Worm (Caenorhabditis elegans) whole organism, L4 larva: ENCODE measurements around the gene chil-25.

Experiments
- F26F4.8 ChIP-seq: fragments of 200-800 bp; sonication (Bioruptor generic); conservative IDR thresholded peaks from 2 replicates; pipeline ENCODE4 v1.3.6; 2022; ENCODE audit warnings: missing genetic modification characterization, missing compliant biosample characterization
- F37D6.2 ChIP-seq: sonication (generic microtip); optimal IDR thresholded peaks from 2 replicates; lab custom pipeline; 2016; ENCODE audit warnings: mild to moderate bottlenecking, missing genetic modification characterization, missing compliant biosample characterization
- R02D3.7 ChIP-seq: fragments of 150-350 bp; sonication (generic microtip); optimal IDR thresholded peaks from 3 replicates; lab custom pipeline; 2014; ENCODE audit warnings: missing biosample characterization, missing genetic modification characterization
- Y105C5A.15 ChIP-seq: fragments of 200-800 bp; sonication (Bioruptor generic); IDR thresholded peaks from 2 replicates; pipeline ENCODE4 v1.3.6; 2022; ENCODE audit warnings: missing genetic modification characterization, missing compliant biosample characterization
- Y5F2A.4 ChIP-seq: fragments of 200-800 bp; sonication (Bioruptor generic); optimal IDR thresholded peaks from 2 replicates; lab custom pipeline; 2018; ENCODE audit warnings: mild to moderate bottlenecking, missing genetic modification characterization, missing compliant biosample characterization
- aha-1 ChIP-seq: fragments of 150-350 bp; peaks from one replicate; lab custom pipeline; 2014; ENCODE audit warnings: missing biosample characterization, missing genetic modification characterization
- arid-1 ChIP-seq: fragments of 200-800 bp; sonication (Bioruptor generic); conservative IDR thresholded peaks from 2 replicates; pipeline ENCODE4 v1.3.6; 2022; ENCODE audit warnings: missing genetic modification reagents, missing genetic modification characterization, missing compliant biosample characterization
- ceh-28 ChIP-seq: fragments of 150-350 bp; optimal IDR thresholded peaks from 2 replicates; lab custom pipeline; 2014; ENCODE audit warnings: missing biosample characterization, missing genetic modification reagents, missing genetic modification characterization
- ceh-32 ChIP-seq: sonication (generic microtip); optimal IDR thresholded peaks from 2 replicates; lab custom pipeline; 2016; ENCODE audit warnings: mild to moderate bottlenecking, missing genetic modification characterization, missing compliant biosample characterization; ENCODE audit not compliant: poor library complexity
- ceh-44 ChIP-seq: fragments of 200-800 bp; sonication (Bioruptor generic); IDR thresholded peaks from 2 replicates; pipeline ENCODE4 v1.3.6; 2022; ENCODE audit warnings: missing genetic modification reagents, missing genetic modification characterization, missing compliant biosample characterization
- ceh-62 ChIP-seq: sonication (generic microtip); optimal IDR thresholded peaks from 2 replicates; lab custom pipeline; 2017; ENCODE audit warnings: missing biosample characterization, missing genetic modification characterization
- ceh-82 ChIP-seq: sonication (generic microtip); optimal IDR thresholded peaks from 2 replicates; lab custom pipeline; 2017; ENCODE audit warnings: missing biosample characterization, missing genetic modification characterization
- cey-2 ChIP-seq: sonication (generic microtip); optimal IDR thresholded peaks from 3 replicates; lab custom pipeline; 2017; ENCODE audit warnings: missing genetic modification characterization, mild to moderate bottlenecking, missing compliant biosample characterization, antibody characterized with exemption, borderline replicate concordance; ENCODE audit not compliant: insufficient read depth
- ctbp-1 ChIP-seq: fragments of 200-800 bp; sonication (Bioruptor generic); IDR thresholded peaks from 2 replicates; pipeline ENCODE4 v1.3.6; 2022; ENCODE audit warnings: missing genetic modification reagents, missing genetic modification characterization, missing compliant biosample characterization
- daf-16 ChIP-seq, 3 experiments: sonication (generic microtip); optimal IDR thresholded peaks; 2 replicates each; lab custom pipeline; 2016 to 2017; ENCODE audit warnings: missing genetic modification characterization in 3 of 3, missing genetic modification reagents in 3 of 3, mild to moderate bottlenecking in 2 of 3, missing compliant biosample characterization in 2 of 3, missing biosample characterization in 1 of 3, moderate library complexity in 1 of 3
- dmd-6 ChIP-seq: fragments of 200-800 bp; sonication (Bioruptor generic); IDR thresholded peaks from 2 replicates; pipeline ENCODE4 v1.3.6; 2022; ENCODE audit warnings: missing genetic modification reagents, missing genetic modification characterization, missing compliant biosample characterization
- dve-1 ChIP-seq: sonication (generic microtip); optimal IDR thresholded peaks from 2 replicates; lab custom pipeline; 2017; ENCODE audit warnings: antibody characterized with exemption, mild to moderate bottlenecking, missing genetic modification characterization, missing compliant biosample characterization; ENCODE audit not compliant: insufficient read depth
- hif-1 ChIP-seq, 2 experiments: sonication (generic microtip); optimal IDR thresholded peaks; 2 replicates each; lab custom pipeline; 2016 to 2017; ENCODE audit warnings: missing compliant biosample characterization in 2 of 2, missing genetic modification characterization in 2 of 2, missing genetic modification reagents in 2 of 2, missing genotype in 2 of 2, mild to moderate bottlenecking in 1 of 2
- hlh-11 ChIP-seq: fragments of 200-800 bp; sonication (Bioruptor generic); optimal IDR thresholded peaks from 2 replicates; lab custom pipeline; 2018; ENCODE audit warnings: mild to moderate bottlenecking, missing genetic modification characterization, missing compliant biosample characterization
- hlh-30 ChIP-seq: sonication (generic microtip); optimal IDR thresholded peaks from 2 replicates; lab custom pipeline; 2017; ENCODE audit warnings: antibody characterized with exemption, mild to moderate bottlenecking, missing genetic modification characterization, missing compliant biosample characterization; ENCODE audit not compliant: insufficient read depth
- jun-1 ChIP-seq: fragments of 150-350 bp; optimal IDR thresholded peaks from 2 replicates; lab custom pipeline; 2014; ENCODE audit warnings: missing biosample characterization, missing genetic modification reagents, missing genetic modification characterization
- lin-15B ChIP-seq: fragments of 150-350 bp; sonication (generic microtip); optimal IDR thresholded peaks from 3 replicates; lab custom pipeline; 2014; ENCODE audit warnings: missing biosample characterization, missing genetic modification characterization
- lin-38 ChIP-seq: fragments of 200-800 bp; sonication (Bioruptor generic); IDR thresholded peaks from 2 replicates; pipeline ENCODE4 v1.3.6; 2022; ENCODE audit warnings: missing genetic modification reagents, missing genetic modification characterization, missing compliant biosample characterization
- lin-39 ChIP-seq: fragments of 150-350 bp; optimal IDR thresholded peaks from 2 replicates; lab custom pipeline; 2014; ENCODE audit warnings: missing biosample characterization, missing genetic modification reagents, missing genetic modification characterization
- mep-1 ChIP-seq: fragments of 150-350 bp; sonication (generic microtip); optimal IDR thresholded peaks from 3 replicates; lab custom pipeline; 2014; ENCODE audit warnings: missing biosample characterization, missing genetic modification characterization
- mes-2 ChIP-seq: sonication (generic microtip); optimal IDR thresholded peaks from 2 replicates; lab custom pipeline; 2016; ENCODE audit warnings: missing genotype, mild to moderate bottlenecking, missing genetic modification characterization, missing compliant biosample characterization; ENCODE audit not compliant: poor library complexity, severe bottlenecking
- nhr-102 ChIP-seq: sonication (generic microtip); optimal IDR thresholded peaks from 2 replicates; lab custom pipeline; 2016; ENCODE audit warnings: mild to moderate bottlenecking, missing genetic modification characterization, moderate library complexity, missing compliant biosample characterization
- nhr-28 ChIP-seq: fragments of 150-350 bp; optimal IDR thresholded peaks from 2 replicates; lab custom pipeline; 2014; ENCODE audit warnings: missing biosample characterization, missing genetic modification characterization
- nhr-6 ChIP-seq: fragments of 150-350 bp; optimal IDR thresholded peaks from 2 replicates; lab custom pipeline; 2014; ENCODE audit warnings: missing biosample characterization, missing genetic modification characterization
- nhr-77 ChIP-seq: fragments of 150-350 bp; optimal IDR thresholded peaks from 2 replicates; lab custom pipeline; 2014; ENCODE audit warnings: missing biosample characterization, missing genetic modification characterization
- pqm-1 ChIP-seq: sonication (generic microtip); optimal IDR thresholded peaks from 2 replicates; lab custom pipeline; 2017; ENCODE audit warnings: missing biosample characterization, missing genetic modification characterization
- rbr-2 ChIP-seq: sonication (generic microtip); optimal IDR thresholded peaks from 2 replicates; lab custom pipeline; 2016; ENCODE audit warnings: missing genotype, missing genetic modification characterization, missing compliant biosample characterization
- set-16 ChIP-seq: fragments of 200-800 bp; sonication (Bioruptor generic); IDR thresholded peaks from 2 replicates; pipeline ENCODE4 v1.3.6; 2022; ENCODE audit warnings: missing genetic modification reagents, missing genetic modification characterization, missing compliant biosample characterization
- snpc-4 ChIP-seq: fragments of 150-350 bp; optimal IDR thresholded peaks from 2 replicates; lab custom pipeline; 2014; ENCODE audit warnings: missing biosample characterization, missing genetic modification characterization
- tag-97 ChIP-seq: fragments of 200-800 bp; sonication (Bioruptor generic); IDR thresholded peaks from 2 replicates; pipeline ENCODE4 v1.3.6; 2022; ENCODE audit warnings: missing genetic modification characterization, missing compliant biosample characterization
- unc-39 ChIP-seq: sonication (generic microtip); optimal IDR thresholded peaks from 2 replicates; lab custom pipeline; 2017; ENCODE audit warnings: missing biosample characterization, missing genetic modification characterization
- zip-2 ChIP-seq: fragments of 150-350 bp; optimal IDR thresholded peaks from 2 replicates; lab custom pipeline; 2014; ENCODE audit warnings: missing biosample characterization, missing genetic modification characterization

The chil-25 gene

DNA sequence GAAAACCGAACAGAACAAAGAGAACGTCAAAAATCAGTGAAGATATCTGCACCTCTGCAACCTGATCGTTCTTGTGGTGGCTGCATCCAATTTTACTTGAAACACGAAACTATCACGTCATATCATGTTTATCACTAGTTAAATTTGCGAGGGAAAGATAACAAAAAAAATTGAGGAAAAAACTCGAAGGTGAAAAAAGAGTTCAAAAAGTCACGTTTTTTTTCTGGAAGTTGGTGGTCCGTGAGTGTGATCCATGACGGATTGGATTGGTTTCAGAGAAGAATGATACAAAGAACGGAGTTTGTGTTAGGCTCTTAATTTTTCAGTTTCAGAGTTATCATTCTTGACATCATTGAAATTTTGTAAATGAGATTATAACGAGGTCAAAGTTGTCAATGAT is 8.3 kb upstream of the chil-25 start:
- TF ChIP-seq unc-39 (tag; lab: Kevin White, UChicago) (no peak), daf-16 (GFP tag; optimal IDR thresholded peaks at IDR 0.05; lab: Kevin White, UChicago) (no peak), daf-16 (tag; optimal IDR thresholded peaks at IDR 0.05; lab: Kevin White, UChicago) (peak; percentile 19), nhr-77 (no peak), jun-1 (tag; lab: Kevin White, UChicago) (no peak), Y5F2A.4 (no peak), pqm-1 (tag; lab: Kevin White, UChicago) (peak; percentile 8), nhr-6 (tag; lab: Kevin White, UChicago) (no peak), arid-1 (GFP tag; lab: Robert Waterston, UW) (no peak), dmd-6 (GFP tag; lab: Robert Waterston, UW) (peak; percentile 56), ceh-82 (tag; lab: Kevin White, UChicago) (no peak), lin-39 (tag; lab: Kevin White, UChicago) (no peak), hlh-11 (tag; lab: Kevin White, UChicago) (peak; percentile 37), nhr-28 (tag; lab: Kevin White, UChicago) (peak; percentile 23), hif-1 (tag; optimal IDR thresholded peaks at IDR 0.05; lab: Kevin White, UChicago) (peak in 1 of 2 experiments; percentile 82), nhr-102 (no peak), ceh-28 (no peak), mes-2 (tag; lab: Kevin White, UChicago) (no peak), ceh-62 (tag; lab: Kevin White, UChicago) (no peak), hlh-30 (peak; percentile 27), R02D3.7 (tag; lab: Kevin White, UChicago) (no peak), F26F4.8 (GFP tag; lab: Robert Waterston, UW) (no peak)

DNA sequence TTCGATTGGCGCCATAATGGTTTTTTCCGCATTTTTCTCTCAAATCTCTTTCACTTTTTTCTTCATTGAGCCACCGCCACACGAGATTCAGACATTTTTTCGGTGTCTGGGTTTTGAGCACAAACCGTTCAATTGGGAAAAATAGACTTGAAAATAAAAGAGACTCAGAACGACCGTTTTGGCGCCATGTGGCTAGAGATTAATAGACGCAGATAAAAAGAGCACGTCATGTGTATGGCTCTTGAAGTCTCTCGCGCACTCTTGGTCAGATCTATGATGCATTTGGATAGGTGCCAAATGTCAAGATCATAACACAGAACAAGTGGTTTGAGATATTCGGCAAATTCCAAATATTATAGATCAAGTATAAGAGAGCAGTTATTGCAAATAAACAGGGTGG is 7.2 kb upstream of the chil-25 start:
- TF ChIP-seq aha-1 (tag; lab: Kevin White, UChicago) (peak; percentile 87), dmd-6 (GFP tag; lab: Robert Waterston, UW) (peak; percentile 47; the same call in 1 of the 2 replicates), daf-16 (GFP tag; optimal IDR thresholded peaks at IDR 0.05; lab: Kevin White, UChicago) (no peak), daf-16 (tag; optimal IDR thresholded peaks at IDR 0.05; lab: Kevin White, UChicago) (peak; percentile 14), rbr-2 (tag; lab: Kevin White, UChicago) (no peak)
- TF ChIP-seq, all 104 proteins: peak for 3

DNA sequence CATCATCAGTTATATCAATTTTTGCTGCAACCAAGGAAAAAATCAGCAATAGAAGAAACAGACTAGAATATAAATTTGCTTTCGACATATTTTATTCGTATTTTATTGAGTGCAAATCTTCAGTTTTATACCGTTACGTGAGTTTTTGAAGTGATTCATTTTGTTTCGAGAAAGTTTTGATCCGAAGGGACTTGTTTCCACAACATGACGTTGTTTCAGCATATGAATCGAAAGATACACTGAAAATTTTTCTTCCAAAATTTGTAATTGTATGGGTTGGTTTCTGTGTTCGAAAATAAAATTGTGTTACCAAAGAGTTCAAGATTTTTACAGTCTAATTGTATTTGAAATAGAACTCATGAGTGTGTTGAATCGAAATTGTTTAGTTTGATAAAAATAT is 5.7 kb upstream of the chil-25 start, which contains the start of gene T19H5.7:
T19H5.7 (minus strand) TSS at position 101 of the 400 bp plus-strand sequence.
- TF ChIP-seq ctbp-1 (GFP tag; lab: Robert Waterston, UW) (no peak), tag-97 (no peak), F37D6.2 (no peak), dve-1 (no peak)

DNA sequence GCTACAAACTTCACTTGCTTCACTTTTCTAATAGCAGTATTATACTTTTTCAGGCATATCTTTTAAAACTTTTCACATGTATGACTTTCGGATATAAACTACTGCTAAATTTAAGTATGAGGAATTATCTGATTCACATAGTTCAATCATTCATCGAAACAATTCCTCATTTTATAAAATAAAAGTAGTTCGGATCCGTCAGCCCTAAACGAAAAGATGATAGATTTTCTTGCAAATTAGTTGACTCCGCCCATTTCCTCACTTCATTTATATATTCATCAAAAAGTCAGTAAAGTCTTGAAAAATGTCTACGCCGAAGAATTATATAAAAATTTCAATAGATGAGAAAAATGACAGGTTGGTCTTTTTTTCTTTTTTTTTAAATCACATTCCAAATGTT is 3.3 kb upstream of the chil-25 start, which contains the start of gene chil-27:
chil-27 (plus strand) TSS at position 301 of the 400 bp plus-strand sequence.
- TF ChIP-seq lin-39 (tag; lab: Kevin White, UChicago): no peak
- no peak for TF ChIP-seq cey-2 (tag; lab: Kevin White, UChicago)
- TF ChIP-seq zip-2 (tag; lab: Kevin White, UChicago): no peak
- no peak for TF ChIP-seq nhr-102
- no peak for TF ChIP-seq snpc-4
- no peak for TF ChIP-seq unc-39 (tag; lab: Kevin White, UChicago)
- no peak for TF ChIP-seq ceh-32 (tag; lab: Kevin White, UChicago)
- TF ChIP-seq set-16 (GFP tag; lab: Robert Waterston, UW): no peak
- no peak for TF ChIP-seq Y105C5A.15
- TF ChIP-seq ctbp-1 (GFP tag; lab: Robert Waterston, UW): no peak
- TF ChIP-seq mep-1: no peak
- no peak for TF ChIP-seq lin-15B (tag; lab: Kevin White, UChicago)
- no peak for TF ChIP-seq F26F4.8 (GFP tag; lab: Robert Waterston, UW)
- no peak for TF ChIP-seq mes-2 (tag; lab: Kevin White, UChicago)
- no peak for TF ChIP-seq lin-38
- TF ChIP-seq ceh-44 (GFP tag; lab: Robert Waterston, UW): no peak
- no peak for TF ChIP-seq hlh-11 (tag; lab: Kevin White, UChicago)
